Fruit fly (Drosophila melanogaster) whole organism, embryonic: Measurements from ENCODE around the gene meigo.
A peak's percentile ranks its signal among the peaks of the same experiment; 100 is the strongest.

Experiments
- Aef1 ChIP-seq: fragments of 200-800 bp; sonication (Bioruptor generic); IDR thresholded peaks from 3 replicates; pipeline ENCODE4 v1.3.6; 2022; ENCODE audit warnings: missing biosample characterization, missing genetic modification characterization
- Antp ChIP-seq: fragments of 200-800 bp; sonication (Bioruptor generic); optimal IDR thresholded peaks from 3 replicates; lab custom pipeline; 2016; ENCODE audit warnings: missing biosample characterization, missing genetic modification characterization
- B-H2 ChIP-seq: fragments of 200-800 bp; sonication (Bioruptor generic); optimal IDR thresholded peaks from 2 replicates; lab custom pipeline; 2018; ENCODE audit warnings: missing biosample characterization, mild to moderate bottlenecking, missing genetic modification characterization
- BEAF-32 ChIP-seq: fragments of 200-800 bp; sonication (Bioruptor generic); optimal IDR thresholded peaks from 3 replicates; lab custom pipeline; 2017; ENCODE audit warnings: missing biosample characterization, missing genetic modification characterization, mild to moderate bottlenecking, moderate library complexity, missing genetic modification reagents
- C15 ChIP-seq: fragments of 200-800 bp; sonication (Bioruptor generic); IDR thresholded peaks from 3 replicates; pipeline ENCODE4 v1.3.6; 2022; ENCODE audit warnings: missing biosample characterization, missing genetic modification characterization
- CG12659 ChIP-seq: fragments of 200-800 bp; sonication (Bioruptor generic); optimal IDR thresholded peaks from 3 replicates; lab custom pipeline; 2017; ENCODE audit warnings: mild to moderate bottlenecking, missing biosample characterization, missing genetic modification reagents, missing genetic modification characterization
- CG12942 ChIP-seq: fragments of 200-800 bp; sonication (Bioruptor generic); optimal IDR thresholded peaks from 3 replicates; lab custom pipeline; 2016; ENCODE audit warnings: missing biosample characterization, missing genetic modification characterization
- CG13775 ChIP-seq: fragments of 200-800 bp; sonication (Bioruptor generic); optimal IDR thresholded peaks from 3 replicates; lab custom pipeline; 2017; ENCODE audit warnings: missing biosample characterization, mild to moderate bottlenecking, missing genetic modification characterization
- CG17385 ChIP-seq: fragments of 200-800 bp; sonication (Bioruptor generic); optimal IDR thresholded peaks from 3 replicates; lab custom pipeline; 2018; ENCODE audit warnings: missing biosample characterization, mild to moderate bottlenecking, missing genetic modification characterization
- CG17612 ChIP-seq: fragments of 200-800 bp; sonication (Bioruptor generic); IDR thresholded peaks from 2 replicates; pipeline ENCODE4 v1.3.6; 2022; ENCODE audit warnings: missing biosample characterization, missing genetic modification characterization
- CG18476 ChIP-seq: fragments of 200-800 bp; sonication (Bioruptor generic); optimal IDR thresholded peaks from 2 replicates; lab custom pipeline; 2016; ENCODE audit warnings: missing biosample characterization, mild to moderate bottlenecking, missing genetic modification characterization
- CG2678 ChIP-seq: fragments of 200-800 bp; sonication (Bioruptor generic); optimal IDR thresholded peaks from 3 replicates; lab custom pipeline; 2019; ENCODE audit warnings: missing biosample characterization, mild to moderate bottlenecking, missing genetic modification characterization, moderate library complexity
- CG30403 ChIP-seq: fragments of 200-800 bp; sonication (Bioruptor generic); optimal IDR thresholded peaks from 3 replicates; lab custom pipeline; 2016; ENCODE audit warnings: missing biosample characterization, missing genetic modification characterization
- CG32767 ChIP-seq: fragments of 200-800 bp; sonication (Bioruptor generic); IDR thresholded peaks from 2 replicates; pipeline ENCODE4 v1.3.6; 2022; ENCODE audit warnings: missing biosample characterization, missing genetic modification characterization
- CG4404 ChIP-seq: fragments of 200-800 bp; sonication (Bioruptor generic); IDR thresholded peaks from 2 replicates; pipeline ENCODE4 v1.3.6; 2022; ENCODE audit warnings: missing biosample characterization, missing genetic modification characterization
- CG4820 ChIP-seq: fragments of 200-800 bp; sonication (Bioruptor generic); optimal IDR thresholded peaks from 3 replicates; lab custom pipeline; 2016; ENCODE audit warnings: missing biosample characterization, missing genetic modification characterization
- CG6272 ChIP-seq: fragments of 200-800 bp; sonication (Bioruptor generic); IDR thresholded peaks from 2 replicates; pipeline ENCODE4 v1.3.6; 2022; ENCODE audit warnings: missing biosample characterization, missing genetic modification characterization
- CG7928 ChIP-seq: fragments of 200-800 bp; sonication (Bioruptor generic); optimal IDR thresholded peaks from 2 replicates; lab custom pipeline; 2017; ENCODE audit warnings: missing biosample characterization, mild to moderate bottlenecking, missing genetic modification characterization
- Camta ChIP-seq: fragments of 200-800 bp; sonication (Bioruptor generic); optimal IDR thresholded peaks from 2 replicates; lab custom pipeline; 2016; ENCODE audit warnings: missing biosample characterization, missing genetic modification characterization
- CoRest ChIP-seq: fragments of 200-800 bp; sonication (Bioruptor generic); optimal IDR thresholded peaks from 3 replicates; lab custom pipeline; 2018; ENCODE audit warnings: missing biosample characterization, mild to moderate bottlenecking, missing genetic modification characterization, moderate library complexity
- D19B ChIP-seq: fragments of 200-800 bp; sonication (Bioruptor generic); optimal IDR thresholded peaks from 2 replicates; lab custom pipeline; 2017; ENCODE audit warnings: missing biosample characterization, mild to moderate bottlenecking, missing genetic modification characterization
- Dip2 ChIP-seq: fragments of 200-800 bp; sonication (Bioruptor generic); IDR thresholded peaks from 2 replicates; pipeline ENCODE4 v1.3.6; 2022; ENCODE audit warnings: missing biosample characterization, missing genetic modification characterization
- Doc2 ChIP-seq: fragments of 200-800 bp; sonication (Bioruptor generic); IDR thresholded peaks from 2 replicates; pipeline ENCODE4 v1.3.6; 2022; ENCODE audit warnings: missing biosample characterization, missing genetic modification characterization
- Dp ChIP-seq: fragments of 200-800 bp; sonication (Bioruptor generic); optimal IDR thresholded peaks from 2 replicates; lab custom pipeline; 2018; ENCODE audit warnings: missing biosample characterization, mild to moderate bottlenecking, missing genetic modification characterization, moderate library complexity
- Dref ChIP-seq: fragments of 200-800 bp; sonication (Bioruptor generic); IDR thresholded peaks from 2 replicates; pipeline ENCODE4 v1.3.6; 2022; ENCODE audit warnings: missing biosample characterization, missing genetic modification characterization
- Elba2 ChIP-seq: fragments of 200-800 bp; sonication (Bioruptor generic); optimal IDR thresholded peaks from 3 replicates; lab custom pipeline; 2016; ENCODE audit warnings: missing biosample characterization, missing genetic modification characterization
- Gsc ChIP-seq: fragments of 200-800 bp; sonication (Bioruptor generic); IDR thresholded peaks from 2 replicates; pipeline ENCODE4 v1.3.6; 2022; ENCODE audit warnings: missing biosample characterization, missing genetic modification characterization
- MTF-1 ChIP-seq: fragments of 200-800 bp; sonication (Bioruptor generic); optimal IDR thresholded peaks from 2 replicates; lab custom pipeline; 2018; ENCODE audit warnings: missing biosample characterization, mild to moderate bottlenecking, missing genetic modification characterization, borderline replicate concordance
- Meics ChIP-seq: fragments of 200-800 bp; sonication (Bioruptor generic); optimal IDR thresholded peaks from 2 replicates; lab custom pipeline; 2017; ENCODE audit warnings: missing biosample characterization, mild to moderate bottlenecking, missing genetic modification characterization
- Myb ChIP-seq: fragments of 200-800 bp; sonication (Bioruptor generic); optimal IDR thresholded peaks from 2 replicates; lab custom pipeline; 2016; ENCODE audit warnings: missing biosample characterization, missing genetic modification characterization
- NC2α ChIP-seq: fragments of 200-800 bp; sonication (Bioruptor generic); optimal IDR thresholded peaks from 2 replicates; lab custom pipeline; 2016; ENCODE audit warnings: missing biosample characterization, missing genetic modification characterization
- Oli ChIP-seq: fragments of 200-800 bp; sonication (Bioruptor generic); optimal IDR thresholded peaks from 2 replicates; lab custom pipeline; 2018; ENCODE audit warnings: missing biosample characterization, mild to moderate bottlenecking, missing genetic modification characterization, moderate library complexity
- Pdp1 ChIP-seq, 2 experiments: fragments of 200-800 bp; sonication (Bioruptor generic); optimal IDR thresholded peaks; 3 replicates each; lab custom pipeline; 2016; ENCODE audit warnings: missing biosample characterization in 2 of 2, missing genetic modification characterization in 2 of 2, mild to moderate bottlenecking in 1 of 2, moderate library complexity in 1 of 2
- Ptx1 ChIP-seq: fragments of 200-800 bp; sonication (Bioruptor generic); IDR thresholded peaks from 2 replicates; pipeline ENCODE4 v1.3.6; 2022; ENCODE audit warnings: missing biosample characterization, missing genetic modification characterization
- Ravus ChIP-seq: fragments of 200-800 bp; sonication (Bioruptor generic); IDR thresholded peaks from 2 replicates; pipeline ENCODE4 v1.3.6; 2022; ENCODE audit warnings: missing biosample characterization, missing genetic modification characterization
- ase ChIP-seq: fragments of 200-800 bp; sonication (Bioruptor generic); IDR thresholded peaks from 3 replicates; pipeline ENCODE4 v1.3.6; 2022; ENCODE audit warnings: missing biosample characterization, missing genetic modification characterization
- ash1 ChIP-seq: fragments of 200-800 bp; sonication (Bioruptor generic); optimal IDR thresholded peaks from 2 replicates; lab custom pipeline; 2018; ENCODE audit warnings: missing biosample characterization, mild to moderate bottlenecking, missing genetic modification characterization
- caup ChIP-seq: fragments of 200-800 bp; sonication (Bioruptor generic); optimal IDR thresholded peaks from 3 replicates; lab custom pipeline; 2017; ENCODE audit warnings: missing biosample characterization, mild to moderate bottlenecking, missing genetic modification characterization, moderate library complexity; ENCODE audit not compliant: severe bottlenecking
- dimm ChIP-seq: fragments of 200-800 bp; sonication (Bioruptor generic); IDR thresholded peaks from 2 replicates; pipeline ENCODE4 v1.3.6; 2022; ENCODE audit warnings: missing biosample characterization, missing genetic modification characterization
- dysf ChIP-seq: fragments of 200-800 bp; sonication (Bioruptor generic); IDR thresholded peaks from 3 replicates; pipeline ENCODE4 v1.3.6; 2022; ENCODE audit warnings: missing biosample characterization, missing genetic modification characterization
- emc ChIP-seq: fragments of 200-800 bp; sonication (Bioruptor generic); optimal IDR thresholded peaks from 2 replicates; lab custom pipeline; 2016; ENCODE audit warnings: missing biosample characterization, missing genetic modification characterization
- grn ChIP-seq: fragments of 200-800 bp; sonication (Bioruptor generic); optimal IDR thresholded peaks from 3 replicates; lab custom pipeline; 2017; ENCODE audit warnings: missing biosample characterization, missing genetic modification characterization
- hth ChIP-seq: fragments of >200 bp; optimal IDR thresholded peaks from 2 replicates; lab custom pipeline; 2017; ENCODE audit warnings: inconsistent platforms
- otp ChIP-seq: fragments of 200-800 bp; sonication (Bioruptor generic); IDR thresholded peaks from 3 replicates; pipeline ENCODE4, ENCODE4 v1.3.6; 2022; ENCODE audit warnings: missing biosample characterization, missing genetic modification characterization
- prd ChIP-seq, 3 experiments: fragments of >200 bp in 2 of 3; fragments of 200-800 bp in 1 of 3; sonication (Bioruptor generic) in 1 of 3; optimal IDR thresholded peaks in 2 of 3; IDR thresholded peaks in 1 of 3; 2 replicates in 2 of 3; 3 replicates in 1 of 3; pipeline versions ENCODE4 v1.3.6 to Lab custom; 2017 to 2022; ENCODE audit warnings: missing biosample characterization in 1 of 3, missing genetic modification characterization in 1 of 3
- slbo ChIP-seq: fragments of 200-800 bp; sonication (Bioruptor generic); IDR thresholded peaks from 2 replicates; pipeline ENCODE4 v1.3.6; 2022; ENCODE audit warnings: missing biosample characterization, missing genetic modification characterization
- so ChIP-seq: fragments of 200-800 bp; sonication (Bioruptor generic); IDR thresholded peaks from 3 replicates; pipeline ENCODE4 v1.3.6; 2022; ENCODE audit warnings: missing biosample characterization, missing genetic modification characterization
- unpg ChIP-seq: fragments of 200-800 bp; sonication (Bioruptor generic); optimal IDR thresholded peaks from 3 replicates; lab custom pipeline; 2018; ENCODE audit warnings: missing biosample characterization, mild to moderate bottlenecking, missing genetic modification characterization, moderate library complexity
- vfl ChIP-seq: fragments of 200-800 bp; sonication (Bioruptor generic); optimal IDR thresholded peaks from 2 replicates; lab custom pipeline; 2016; ENCODE audit warnings: missing biosample characterization, missing genetic modification characterization

meigo gene

dm6 chr3R:21151090-21151870 is 13.2 kb downstream of the meigo start (continued):
- TF ChIP-seq BEAF-32 (GFP tag; lab: Kevin White, UChicago) (no peak), CG32767 (no peak), CG18476 (GFP tag; lab: Kevin White, UChicago) (no peak), otp (GFP tag; lab: Robert Waterston, UW) (0 out of 3 replicates have a peak, but pooled peaks have one; percentile 7), so (0 out of 3 replicates have a peak, but pooled peaks have one; percentile 52), hth (lab: Kevin White, UChicago) (no peak), ash1 (no peak), CG17612 (GFP tag; lab: Robert Waterston, UW) (0 out of 2 replicates have a peak, but pooled peaks have one; percentile 36), CG12659 (peak; percentile 55), prd (optimal IDR thresholded peaks at IDR 0.05; lab: Kevin White, UChicago) (no peak), prd (GFP tag; IDR thresholded peaks at IDR 0.05; lab: Robert Waterston, UW) (peak; percentile 49; the same call in 2 of the 3 replicates), Aef1 (GFP tag; lab: Robert Waterston, UW) (peak; percentile 44; the same call in 1 of the 3 replicates), CG4820 (GFP tag; lab: Kevin White, UChicago) (peak; percentile 4), CG6272 (GFP tag; lab: Robert Waterston, UW) (no peak), dysf (GFP tag; lab: Robert Waterston, UW) (peak; percentile 60), CG30403 (GFP tag; lab: Kevin White, UChicago) (peak; percentile 62), grn (GFP tag; lab: Kevin White, UChicago) (no peak), ase (GFP tag; lab: Robert Waterston, UW) (0 out of 3 replicates have a peak, but pooled peaks have one; percentile 4), CG4404 (GFP tag; lab: Robert Waterston, UW) (no peak), C15 (GFP tag; lab: Robert Waterston, UW) (0 out of 3 replicates have a peak, but pooled peaks have one; percentile 51), Elba2 (no peak), emc (GFP tag; lab: Kevin White, UChicago) (no peak), Pdp1 (GFP tag; optimal IDR thresholded peaks at IDR 0.05; lab: Kevin White, UChicago) (peak; percentile 2 to 55), CoRest (tag; lab: Kevin White, UChicago) (peak; percentile 69), vfl (GFP tag; lab: Kevin White, UChicago) (no peak), Oli (tag; lab: Kevin White, UChicago) (peak; percentile 45), Myb (peak; percentile 2), Antp (GFP tag; lab: Kevin White, UChicago) (no peak), caup (GFP tag; lab: Kevin White, UChicago) (peak; percentile 55), CG2678 (tag; lab: Kevin White, UChicago) (peak; percentile 80), MTF-1 (GFP tag; lab: Kevin White, UChicago) (no peak), D19B (peak; percentile 37), slbo (GFP tag; lab: Robert Waterston, UW) (peak; percentile 77), CG17385 (GFP tag; lab: Kevin White, UChicago) (peak; percentile 60), Ptx1 (GFP tag; lab: Robert Waterston, UW) (peak; percentile 76), Dp (GFP tag; lab: Kevin White, UChicago) (no peak), Ravus (GFP tag; lab: Robert Waterston, UW) (no peak; the same call in 1 of the 2 replicates), Doc2 (GFP tag; lab: Robert Waterston, UW) (no peak), CG12942 (GFP tag; lab: Kevin White, UChicago) (peak; percentile 33), Gsc (GFP tag; lab: Robert Waterston, UW) (no peak), NC2α (GFP tag; lab: Kevin White, UChicago) (no peak), Camta (GFP tag; lab: Kevin White, UChicago) (peak; percentile 37), dimm (GFP tag; lab: Robert Waterston, UW) (no peak), Dip2 (no peak), Dref (GFP tag; lab: Robert Waterston, UW) (no peak), CG7928 (no peak), CG13775 (GFP tag; lab: Kevin White, UChicago) (no peak), B-H2 (GFP tag; lab: Kevin White, UChicago) (no peak), unpg (GFP tag; lab: Kevin White, UChicago) (peak; percentile 61), Meics (GFP tag; lab: Kevin White, UChicago) (peak; percentile 67)
